Worm (Caenorhabditis elegans) whole organism, mixed stage, embryonic: ENCODE data around the gene srg-61.

ENCODE experiments used
- ceh-83 ChIP-seq: fragments of 200-800 bp; sonication (Bioruptor generic); optimal IDR thresholded peaks from 2 replicates; lab custom pipeline; 2018; ENCODE audit warnings: mild to moderate bottlenecking, missing genetic modification characterization, missing compliant biosample characterization
- ces-1 ChIP-seq: fragments of 150-350 bp; optimal IDR thresholded peaks from 2 replicates; lab custom pipeline; 2014; ENCODE audit warnings: missing biosample characterization, missing genetic modification reagents, missing genetic modification characterization
- elt-3 ChIP-seq: fragments of 150-350 bp; optimal IDR thresholded peaks from 2 replicates; lab custom pipeline; 2014; ENCODE audit warnings: missing biosample characterization, missing genetic modification characterization
- hlh-1 ChIP-seq: fragments of 150-350 bp; optimal IDR thresholded peaks from 2 replicates; lab custom pipeline; 2014; ENCODE audit warnings: missing biosample characterization, missing genetic modification reagents, missing genetic modification characterization
- lin-13 ChIP-seq: fragments of 150-350 bp; optimal IDR thresholded peaks from 2 replicates; lab custom pipeline; 2014; ENCODE audit warnings: missing biosample characterization, missing genetic modification characterization
- mab-5 ChIP-seq: fragments of 150-350 bp; optimal IDR thresholded peaks from 2 replicates; lab custom pipeline; 2014; ENCODE audit warnings: missing biosample characterization, missing genetic modification characterization
- mls-2 ChIP-seq: sonication (generic microtip); optimal IDR thresholded peaks from 2 replicates; lab custom pipeline; 2016; ENCODE audit warnings: mild to moderate bottlenecking, missing genetic modification characterization, moderate library complexity, missing compliant biosample characterization
- nhr-12 ChIP-seq: fragments of 150-350 bp; optimal IDR thresholded peaks from 2 replicates; lab custom pipeline; 2014; ENCODE audit warnings: missing biosample characterization, missing genetic modification characterization
- nhr-237 ChIP-seq: fragments of 150-350 bp; optimal IDR thresholded peaks from 2 replicates; lab custom pipeline; 2014; ENCODE audit warnings: missing biosample characterization, missing genetic modification characterization
- nhr-28 ChIP-seq: fragments of 150-350 bp; optimal IDR thresholded peaks from 2 replicates; lab custom pipeline; 2014; ENCODE audit warnings: missing biosample characterization, missing genetic modification characterization
- pha-4 ChIP-seq: fragments of 150-350 bp; optimal IDR thresholded peaks from 2 replicates; lab custom pipeline; 2018; ENCODE audit warnings: missing biosample characterization, missing genetic modification reagents, missing genetic modification characterization
- snpc-4 ChIP-seq: fragments of 150-350 bp; optimal IDR thresholded peaks from 2 replicates; lab custom pipeline; 2014; ENCODE audit warnings: missing biosample characterization, missing genetic modification characterization
- unc-39 ChIP-seq: fragments of 150-350 bp; optimal IDR thresholded peaks from 2 replicates; lab custom pipeline; 2014; ENCODE audit warnings: missing biosample characterization, missing genetic modification characterization
- ztf-11 ChIP-seq: fragments of 150-350 bp; optimal IDR thresholded peaks from 2 replicates; lab custom pipeline; 2014; ENCODE audit warnings: missing biosample characterization, missing genetic modification characterization

DNA sequence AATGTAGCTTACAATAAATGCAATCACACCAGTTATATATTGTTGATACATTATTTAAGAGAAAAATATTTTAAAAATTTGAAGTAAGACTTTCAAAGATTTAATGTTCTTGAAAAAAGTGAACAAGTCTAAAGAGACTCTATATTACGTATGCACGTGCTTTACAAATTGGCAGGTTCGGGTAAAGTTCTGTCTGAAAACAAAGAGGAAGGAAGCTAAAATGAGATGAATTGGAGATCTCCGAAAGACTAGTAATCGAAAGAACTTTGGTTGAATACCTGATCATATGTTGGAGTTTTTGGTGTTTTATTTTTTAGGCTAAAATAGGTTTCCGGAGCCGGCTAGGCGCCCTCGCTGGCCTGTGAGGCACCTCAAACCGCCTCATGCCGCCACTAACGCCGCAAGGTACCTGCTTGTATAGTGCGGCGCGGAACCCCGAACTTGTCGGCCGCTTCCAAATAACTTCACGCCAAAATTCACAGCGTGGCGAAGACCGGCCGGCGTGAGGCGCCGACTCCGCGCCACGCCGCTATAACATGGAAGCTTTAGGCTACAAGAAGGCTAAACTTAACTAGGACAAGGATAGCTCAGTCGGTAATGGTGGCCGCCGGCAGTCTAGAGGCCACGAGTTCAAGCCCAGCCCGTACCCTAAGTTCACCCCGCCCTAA, 17.2 kb upstream of the srg-61 start, which contains the start of gene srx-28:
- TF ChIP-seq ztf-11 (no peak), pha-4 (tag; lab: Kevin White, UChicago) (no peak), ces-1 (GFP tag; lab: Kevin White, UChicago) (no peak), snpc-4 (no peak), nhr-12 (no peak), unc-39 (tag; lab: Kevin White, UChicago) (no peak), mab-5 (tag; lab: Kevin White, UChicago) (no peak), nhr-237 (no peak), nhr-28 (tag; lab: Kevin White, UChicago) (no peak), hlh-1 (no peak), mls-2 (tag; lab: Kevin White, UChicago) (no peak), lin-13 (no peak), elt-3 (tag; lab: Kevin White, UChicago) (no peak), ceh-83 (GFP tag; lab: Kevin White, UChicago) (no peak)
